Worm (Caenorhabditis elegans): ENCODE results near the gene ras-2.
A peak's percentile ranks its signal among the peaks of the same experiment; 100 is the strongest.

ras-2 gene

ce11 chrIII:4699922-4700321 lies 40.0 kb downstream of the ras-2 start, which contains the start of gene sel-13:
Gene sel-13, minus strand, starts transcription at chrIII:4700224.
- TF ChIP-seq aha-1 (tag) (peak; percentile 93), Y105C5A.15 (GFP tag; IDR thresholded peaks at IDR 0.05) (no peak)

ce11 chrIII:4697819-4698218 lies 42.1 kb downstream of the ras-2 start, which contains the start of gene dnj-18:
Gene dnj-18, plus strand, starts transcription at chrIII:4698119.
- no peak for TF ChIP-seq daf-8 (GFP tag; IDR thresholded peaks at IDR 0.05)
- TF ChIP-seq mxl-2 (GFP tag; conservative IDR thresholded peaks at IDR 0.05) = no peak
- TF ChIP-seq mxl-3 (GFP tag; optimal IDR thresholded peaks at IDR 0.05) = no peak
- TF ChIP-seq daf-16 (GFP tag; optimal IDR thresholded peaks at IDR 0.05) = no peak
- peak; percentile 11 for TF ChIP-seq daf-16 (tag; optimal IDR thresholded peaks at IDR 0.05)

- no peak for TF ChIP-seq daf-8 (GFP tag; IDR thresholded peaks at IDR 0.05)
- peak in 1 of 2 experiments; percentile 92 for TF ChIP-seq unc-62 (GFP tag; optimal IDR thresholded peaks at IDR 0.05 in 1 of 2)
- no peak for TF ChIP-seq unc-62 (tag; optimal IDR thresholded peaks at IDR 0.05)
Measured at ce11 chrIII:4696903-4697302, 43.0 kb downstream of the ras-2 start.

- TF ChIP-seq ama-1 (optimal IDR thresholded peaks at IDR 0.05) (peak; percentile 59), unc-62 (GFP tag; optimal IDR thresholded peaks at IDR 0.05 in 1 of 2) (peak in 1 of 2 experiments; percentile 67), unc-62 (tag; optimal IDR thresholded peaks at IDR 0.05) (no peak), nhr-28 (tag; optimal IDR thresholded peaks at IDR 0.05) (no peak)
Measured at ce11 chrIII:4695057-4695456, 44.8 kb downstream of the ras-2 start, which contains the start of gene T04A8.7. Gene T04A8.7, plus strand, starts transcription at chrIII:4695357.

- no peak for TF ChIP-seq daf-19 (GFP tag; conservative IDR thresholded peaks at IDR 0.05)
- TF ChIP-seq lir-3 (tag; optimal IDR thresholded peaks at IDR 0.05) = no peak
- no peak for TF ChIP-seq D1046.2 (GFP tag; IDR thresholded peaks at IDR 0.05)
- TF ChIP-seq nhr-41 (GFP tag; IDR thresholded peaks at IDR 0.05) = no peak
- no peak for TF ChIP-seq zfp-2 (tag; optimal IDR thresholded peaks at IDR 0.05)
- no peak for TF ChIP-seq lin-29 (GFP tag; IDR thresholded peaks at IDR 0.05)
Measured at ce11 chrIII:4693695-4694094, 46.2 kb downstream of the ras-2 start, which contains the start of gene T04A8.8. Gene T04A8.8, plus strand, starts transcription at chrIII:4693995.

- TF ChIP-seq ztf-11 (tag; optimal IDR thresholded peaks at IDR 0.05) (no peak), tag-97 (GFP tag; IDR thresholded peaks at IDR 0.05) (no peak), nhr-11 (tag; optimal IDR thresholded peaks at IDR 0.05) (peak; percentile 22), hlh-30 (tag; optimal IDR thresholded peaks at IDR 0.05; ENCODE audit: insufficient read depth) (peak; percentile 63), T26A8.4 (GFP tag; IDR thresholded peaks at IDR 0.05) (no peak), zag-1 (tag; optimal IDR thresholded peaks at IDR 0.05) (no peak), set-16 (GFP tag; IDR thresholded peaks at IDR 0.05) (no peak), madf-5 (GFP tag; IDR thresholded peaks at IDR 0.05) (no peak), dmd-6 (GFP tag; IDR thresholded peaks at IDR 0.05) (peak; percentile 76), madf-9 (GFP tag; conservative IDR thresholded peaks at IDR 0.05) (no peak), lim-7 (GFP tag; IDR thresholded peaks at IDR 0.05) (no peak), skn-1 (tag; optimal IDR thresholded peaks at IDR 0.05) (no peak), ceh-82 (tag; optimal IDR thresholded peaks at IDR 0.05) (no peak), ceh-32 (tag; optimal IDR thresholded peaks at IDR 0.05; ENCODE audit: poor library complexity) (no peak), hlh-11 (tag; optimal IDR thresholded peaks at IDR 0.05) (peak; percentile 80), lsy-2 (tag; optimal IDR thresholded peaks at IDR 0.05) (peak in 1 of 2 experiments; percentile 87), aha-1 (tag) (peak; percentile 70), tra-1 (GFP tag; IDR thresholded peaks at IDR 0.05) (no peak), nhr-76 (tag; optimal IDR thresholded peaks at IDR 0.05) (no peak), lin-29 (GFP tag; IDR thresholded peaks at IDR 0.05) (no peak), nhr-77 (tag; optimal IDR thresholded peaks at IDR 0.05) (peak; percentile 68), nhr-48 (tag; optimal IDR thresholded peaks at IDR 0.05) (peak; percentile 33), hif-1 (tag; optimal IDR thresholded peaks at IDR 0.05) (peak; percentile 87 to 99), hmg-1.1 (GFP tag; IDR thresholded peaks at IDR 0.05) (peak; percentile 58), nhr-10 (tag; optimal IDR thresholded peaks at IDR 0.05) (no peak), daf-16 (GFP tag; optimal IDR thresholded peaks at IDR 0.05) (peak in 1 of 2 experiments; percentile 55), daf-16 (tag; optimal IDR thresholded peaks at IDR 0.05) (peak; percentile 94), php-3 (GFP tag; IDR thresholded peaks at IDR 0.05) (no peak), rbr-2 (tag; optimal IDR thresholded peaks at IDR 0.05) (peak; percentile 67), mdl-1 (tag; optimal IDR thresholded peaks at IDR 0.05) (peak in 1 of 2 experiments; percentile 55)
Measured at ce11 chrIII:4693281-4693680, 46.6 kb downstream of the ras-2 start, which contains the start of gene nifk-1. Gene nifk-1, minus strand, starts transcription at chrIII:4693307.

Data from whole organism, L4 larva.